Fruit fly (Drosophila melanogaster) whole organism, wandering third instar larva: ENCODE results near the gene mask.

Experiments
- Abd-B ChIP-seq: fragments of >200 bp; optimal IDR thresholded peaks from 2 replicates; lab custom pipeline; 2017; ENCODE audit warnings: missing biosample characterization, missing genetic modification characterization
- CG32264 ChIP-seq: fragments of 200-800 bp; sonication (Bioruptor generic); optimal IDR thresholded peaks from 2 replicates; lab custom pipeline; 2016; ENCODE audit warnings: missing biosample characterization, missing genetic modification characterization
- CG9705 ChIP-seq: fragments of 200-800 bp; sonication (Bioruptor generic); optimal IDR thresholded peaks from 2 replicates; lab custom pipeline; 2018; ENCODE audit warnings: missing biosample characterization, mild to moderate bottlenecking, missing genetic modification characterization
- CrebA ChIP-seq: fragments of 200-800 bp; sonication (Bioruptor generic); optimal IDR thresholded peaks from 2 replicates; lab custom pipeline; 2016; ENCODE audit warnings: missing biosample characterization, mild to moderate bottlenecking, missing genetic modification characterization, borderline replicate concordance
- Dfd ChIP-seq: fragments of >200 bp; optimal IDR thresholded peaks from 2 replicates; lab custom pipeline; 2017; ENCODE audit warnings: missing biosample characterization, missing genetic modification characterization
- Dif ChIP-seq: fragments of 200-275, 200-300 bp; sonication (Bioruptor generic); optimal IDR thresholded peaks from 2 replicates; lab custom pipeline; 2018; ENCODE audit warnings: missing biosample characterization, missing genetic modification characterization; ENCODE audit not compliant: partially characterized antibody
- GATAd ChIP-seq: sonication (Bioruptor generic); optimal IDR thresholded peaks from 2 replicates; lab custom pipeline; 2016; ENCODE audit warnings: missing biosample characterization, missing genetic modification characterization
- HLH106 ChIP-seq: fragments of 200-800 bp; optimal IDR thresholded peaks from 3 replicates; lab custom pipeline; 2019; ENCODE audit warnings: missing biosample characterization, mild to moderate bottlenecking, missing genetic modification characterization, moderate library complexity
- Hnf4 ChIP-seq: fragments of 200-800 bp; sonication (Bioruptor generic); optimal IDR thresholded peaks from 2 replicates; lab custom pipeline; 2016; ENCODE audit warnings: missing biosample characterization, mild to moderate bottlenecking, missing genetic modification characterization
- Hr78 ChIP-seq: fragments of >200 bp; optimal IDR thresholded peaks from 2 replicates; lab custom pipeline; 2017; ENCODE audit warnings: missing biosample characterization, missing genetic modification characterization
- Hr83 ChIP-seq: fragments of 200-300 bp; sonication (Bioruptor generic); optimal IDR thresholded peaks from 2 replicates; lab custom pipeline; 2016; ENCODE audit warnings: missing biosample characterization, mild to moderate bottlenecking, missing genetic modification characterization, moderate library complexity; ENCODE audit not compliant: poor library complexity, severe bottlenecking
- Jra ChIP-seq: sonication (Bioruptor generic); optimal IDR thresholded peaks from 2 replicates; lab custom pipeline; 2016; ENCODE audit warnings: missing biosample characterization, missing genetic modification characterization
- Mio ChIP-seq: sonication (Bioruptor generic); optimal IDR thresholded peaks from 2 replicates; lab custom pipeline; 2016; ENCODE audit warnings: missing biosample characterization, missing genetic modification characterization
- Myc ChIP-seq: fragments of >200 bp; optimal IDR thresholded peaks from 2 replicates; lab custom pipeline; 2017
- N ChIP-seq: fragments of >200 bp; optimal IDR thresholded peaks from 2 replicates; lab custom pipeline; 2018; ENCODE audit warnings: missing biosample characterization, missing external identifiers, missing genetic modification characterization
- OdsH ChIP-seq: fragments of 200-800 bp; sonication (Bioruptor generic); optimal IDR thresholded peaks from 2 replicates; lab custom pipeline; 2016; ENCODE audit warnings: missing biosample characterization, mild to moderate bottlenecking, missing genetic modification characterization
- Rel ChIP-seq, 2 experiments: fragments of 200-800 bp; sonication (Bioruptor generic) in 1 of 2; optimal IDR thresholded peaks; 2 replicates in 1 of 2; 3 replicates in 1 of 2; lab custom pipeline; 2016 to 2019; ENCODE audit warnings: mild to moderate bottlenecking in 2 of 2, missing biosample characterization in 2 of 2, missing genetic modification characterization in 2 of 2, moderate library complexity in 1 of 2
- Sp1 ChIP-seq: fragments of 200-800 bp; sonication (Bioruptor generic); optimal IDR thresholded peaks from 3 replicates; lab custom pipeline; 2019; ENCODE audit warnings: missing biosample characterization, mild to moderate bottlenecking, missing genetic modification characterization, moderate library complexity
- Vsx2 ChIP-seq: fragments of 200-300, 225-300 bp; sonication (Bioruptor generic); optimal IDR thresholded peaks from 2 replicates; lab custom pipeline; 2018; ENCODE audit warnings: missing biosample characterization, missing genetic modification characterization; ENCODE audit not compliant: partially characterized antibody
- br ChIP-seq: fragments of 200-800 bp; sonication (Bioruptor generic); optimal IDR thresholded peaks from 2 replicates; lab custom pipeline; 2016; ENCODE audit warnings: missing biosample characterization, missing genetic modification characterization
- brk ChIP-seq: fragments of 200-800 bp; sonication (Bioruptor generic); optimal IDR thresholded peaks from 2 replicates; lab custom pipeline; 2016; ENCODE audit warnings: missing biosample characterization, mild to moderate bottlenecking, missing genetic modification characterization
- dl ChIP-seq, 2 experiments: fragments of 175-275, 200-275 bp in 1 of 2; fragments of 200-275 bp in 1 of 2; sonication (Bioruptor generic); optimal IDR thresholded peaks; lab custom pipeline; 2018; ENCODE audit warnings: mild to moderate bottlenecking in 2 of 2, missing biosample characterization in 2 of 2, missing genetic modification characterization in 2 of 2, moderate library complexity in 2 of 2; ENCODE audit not compliant: partially characterized antibody in 2 of 2, insufficient read depth in 1 of 2
- dmrt93B ChIP-seq: fragments of 200-800 bp; sonication (Bioruptor generic); optimal IDR thresholded peaks from 2 replicates; lab custom pipeline; 2018; ENCODE audit warnings: missing biosample characterization, mild to moderate bottlenecking, missing genetic modification characterization
- dsf ChIP-seq: sonication (Bioruptor generic); optimal IDR thresholded peaks from 2 replicates; lab custom pipeline; 2016; ENCODE audit warnings: missing biosample characterization, missing genetic modification characterization, borderline replicate concordance
- ey ChIP-seq: fragments of 200-800 bp; sonication (Bioruptor generic); optimal IDR thresholded peaks from 2 replicates; lab custom pipeline; 2016; ENCODE audit warnings: missing biosample characterization, missing genetic modification characterization
- foxo ChIP-seq, 2 experiments: fragments of 200-800 bp; sonication (Bioruptor generic); optimal IDR thresholded peaks; 2 replicates in 1 of 2; 3 replicates in 1 of 2; lab custom pipeline; 2016 to 2017; ENCODE audit warnings: missing biosample characterization in 2 of 2, missing genetic modification characterization in 2 of 2
- fru ChIP-seq: fragments of 200-800 bp; sonication (Bioruptor generic); optimal IDR thresholded peaks from 3 replicates; lab custom pipeline; 2016; ENCODE audit warnings: missing biosample characterization, mild to moderate bottlenecking, missing genetic modification characterization
- h ChIP-seq: fragments of 200-800 bp; sonication (Bioruptor generic); optimal IDR thresholded peaks from 3 replicates; lab custom pipeline; 2016; ENCODE audit warnings: missing biosample characterization, mild to moderate bottlenecking, missing genetic modification characterization
- jim ChIP-seq: fragments of 175-275, 200-325 bp; sonication (Bioruptor generic); optimal IDR thresholded peaks from 2 replicates; lab custom pipeline; 2016; ENCODE audit warnings: missing biosample characterization, mild to moderate bottlenecking, missing genetic modification characterization
- lola ChIP-seq: fragments of >200 bp; optimal IDR thresholded peaks from 2 replicates; lab custom pipeline; 2017; ENCODE audit warnings: missing biosample characterization, missing genetic modification characterization
- pan ChIP-seq: fragments of >200 bp; optimal IDR thresholded peaks from 2 replicates; lab custom pipeline; 2017
- psq ChIP-seq: fragments of 200-800 bp; sonication (Bioruptor generic); optimal IDR thresholded peaks from 3 replicates; lab custom pipeline; 2017; ENCODE audit warnings: missing biosample characterization, mild to moderate bottlenecking, missing genetic modification characterization, moderate library complexity
- rgr ChIP-seq: fragments of 200-800 bp; sonication (Bioruptor generic); optimal IDR thresholded peaks from 3 replicates; lab custom pipeline; 2016; ENCODE audit warnings: missing biosample characterization, mild to moderate bottlenecking, missing genetic modification characterization
- sage ChIP-seq: fragments of 200-800 bp; sonication (Bioruptor generic); optimal IDR thresholded peaks from 2 replicates; lab custom pipeline; 2016; ENCODE audit warnings: missing biosample characterization, mild to moderate bottlenecking, missing genetic modification characterization
- sv ChIP-seq: fragments of 200-800 bp; sonication (Bioruptor generic); optimal IDR thresholded peaks from 3 replicates; lab custom pipeline; 2016; ENCODE audit warnings: missing biosample characterization, missing genetic modification characterization
- tai ChIP-seq: sonication (Bioruptor generic); optimal IDR thresholded peaks from 2 replicates; lab custom pipeline; 2016; ENCODE audit warnings: missing biosample characterization, missing genetic modification characterization
- usp ChIP-seq: fragments of >200 bp; optimal IDR thresholded peaks from 2 replicates; lab custom pipeline; 2017; ENCODE audit warnings: missing biosample characterization, missing genetic modification characterization
- woc ChIP-seq: sonication (Bioruptor generic); optimal IDR thresholded peaks from 2 replicates; lab custom pipeline; 2016; ENCODE audit warnings: missing biosample characterization, mild to moderate bottlenecking, missing genetic modification characterization

The mask gene

DNA sequence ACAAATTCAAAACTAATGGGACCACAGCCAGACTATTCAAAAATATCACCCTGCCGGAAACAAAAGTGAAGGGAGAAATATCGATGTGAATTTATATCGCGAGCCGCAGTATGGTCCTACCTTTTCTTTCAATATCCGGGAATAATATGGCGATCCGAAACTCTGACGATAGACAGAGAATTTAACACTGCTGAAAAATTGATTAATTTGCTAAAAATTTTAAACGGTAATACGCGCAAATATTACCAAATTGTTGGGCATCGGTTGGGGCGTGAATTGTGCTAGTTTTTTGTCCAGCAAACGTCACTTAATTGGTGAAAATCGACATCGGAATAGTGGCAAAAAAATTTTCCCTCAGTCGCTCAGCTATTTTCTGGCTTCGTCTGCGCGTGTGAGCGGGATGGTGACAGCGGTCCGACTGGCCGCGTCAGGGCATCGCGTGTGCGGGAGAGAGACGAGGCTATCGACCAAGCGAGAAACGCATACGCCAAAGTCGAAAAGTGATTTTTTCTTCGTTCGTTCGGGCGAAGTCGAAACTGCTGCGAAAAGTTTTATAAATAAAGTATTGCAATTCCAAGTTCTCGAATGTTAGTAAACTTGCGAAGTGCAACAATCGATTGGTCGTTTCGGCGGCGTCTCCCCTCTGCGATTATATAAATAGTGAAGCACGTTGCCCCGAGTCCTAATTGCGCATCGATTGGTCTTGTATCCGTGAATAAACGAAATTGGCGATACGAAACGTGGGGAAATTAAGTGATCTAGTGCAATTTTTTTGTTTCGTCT, at the start of gene mask:
mask (plus strand) TSS at position 140 of the 783 bp plus-strand sequence.
- TF ChIP-seq pan (lab: Kevin White, UChicago), result no peak
- peak; percentile 31 for TF ChIP-seq woc (GFP tag; lab: Kevin White, UChicago)
- TF ChIP-seq dsf, result peak; percentile 12
- TF ChIP-seq ey (GFP tag; lab: Kevin White, UChicago), result peak; percentile 50
- no peak for TF ChIP-seq lola (GFP tag; lab: Kevin White, UChicago)
- TF ChIP-seq usp, result no peak
- no peak for TF ChIP-seq tai (GFP tag; lab: Kevin White, UChicago)
- TF ChIP-seq rgr (GFP tag; lab: Kevin White, UChicago), result peak; percentile 91
- no peak for TF ChIP-seq CrebA
- peak; percentile 83 for TF ChIP-seq Sp1 (GFP tag; lab: Kevin White, UChicago)
- TF ChIP-seq Vsx2 (GFP tag; lab: Kevin White, UChicago), result no peak
- TF ChIP-seq sage (GFP tag; lab: Kevin White, UChicago), result no peak
- TF ChIP-seq HLH106 (tag; lab: Kevin White, UChicago), result peak; percentile 67
- no peak for TF ChIP-seq Dfd (GFP tag; lab: Kevin White, UChicago)
- TF ChIP-seq Hr83, result peak; percentile 96
- TF ChIP-seq h, result peak; percentile 77
- TF ChIP-seq Hr78 (GFP tag; lab: Kevin White, UChicago), result no peak
- TF ChIP-seq GATAd, result no peak
- TF ChIP-seq Dif (GFP tag; lab: Kevin White, UChicago), result peak; percentile 8
- peak; percentile 73 for TF ChIP-seq Jra (GFP tag; lab: Kevin White, UChicago)
- TF ChIP-seq dmrt93B (GFP tag; lab: Kevin White, UChicago), result peak; percentile 90
- TF ChIP-seq Myc, result no peak
- peak; percentile 47 to 61 for TF ChIP-seq foxo (GFP tag; optimal IDR thresholded peaks at IDR 0.05; lab: Kevin White, UChicago)
- TF ChIP-seq brk (GFP tag; lab: Kevin White, UChicago), result no peak
- TF ChIP-seq dl (GFP tag; optimal IDR thresholded peaks at IDR 0.05; lab: Kevin White, UChicago; ENCODE audit: insufficient read depth in 1 of 2, partially characterized antibody in 2 of 2), result no peak
- TF ChIP-seq N (GFP tag; lab: Kevin White, UChicago), result no peak
- TF ChIP-seq Abd-B, result no peak
- TF ChIP-seq br (GFP tag; lab: Kevin White, UChicago), result peak; percentile 77
- no peak for TF ChIP-seq jim (GFP tag; lab: Kevin White, UChicago)
- peak; percentile 63 for TF ChIP-seq fru (GFP tag; lab: Kevin White, UChicago)
- peak; percentile 23 for TF ChIP-seq Mio (GFP tag; lab: Kevin White, UChicago)
- no peak for TF ChIP-seq Rel (GFP tag; optimal IDR thresholded peaks at IDR 0.05; lab: Kevin White, UChicago)
- peak; percentile 40 for TF ChIP-seq Rel (tag; optimal IDR thresholded peaks at IDR 0.05; lab: Kevin White, UChicago)
- TF ChIP-seq Hnf4 (GFP tag; lab: Kevin White, UChicago), result peak; percentile 59
- TF ChIP-seq CG32264 (GFP tag; lab: Kevin White, UChicago), result peak; percentile 32
- TF ChIP-seq sv, result peak; percentile 69
- TF ChIP-seq psq (GFP tag; lab: Kevin White, UChicago), result no peak
- TF ChIP-seq CG9705, result peak; percentile 88
- peak; percentile 72 for TF ChIP-seq OdsH (GFP tag; lab: Kevin White, UChicago)

- TF ChIP-seq Vsx2 (GFP tag; lab: Kevin White, UChicago) (no peak), sage (GFP tag; lab: Kevin White, UChicago) (no peak), tai (GFP tag; lab: Kevin White, UChicago) (no peak), lola (GFP tag; lab: Kevin White, UChicago) (no peak), N (GFP tag; lab: Kevin White, UChicago) (no peak), rgr (GFP tag; lab: Kevin White, UChicago) (no peak), Jra (GFP tag; lab: Kevin White, UChicago) (no peak), sv (no peak), psq (GFP tag; lab: Kevin White, UChicago) (no peak), Rel (GFP tag; optimal IDR thresholded peaks at IDR 0.05; lab: Kevin White, UChicago) (no peak), Rel (tag; optimal IDR thresholded peaks at IDR 0.05; lab: Kevin White, UChicago) (no peak)
- TF ChIP-seq, all 38 proteins: peak for 0
These were observed 44.2 kb upstream of the mask start, which contains the start of gene mora for dm6 chr3R:24186188-24186587. mora (plus strand) TSS chr3R:24186359.
